Fruit fly (Drosophila melanogaster): ENCODE results near the gene Usp8.
A peak's percentile ranks its signal among the peaks of the same experiment; 100 is the strongest.

dm6 chr3R:21127352-21127985 is 6.6 kb upstream of the Usp8 start, which contains the start of the genes slmb and CG5793:
- TF ChIP-seq CTCF (optimal IDR thresholded peaks at IDR 0.05) (peak in 1 of 2 experiments; percentile 7), CG8478 (optimal IDR thresholded peaks at IDR 0.05) (no peak)

Measured in S2 (cell line).